Worm (Caenorhabditis elegans): Measurements from ENCODE around the gene rrc-1.

Gene rrc-1

ce11 chrX:9840864-9841263 is 9.8 kb upstream of the rrc-1 start:
- no peak for TF ChIP-seq unc-62 (GFP tag; optimal IDR thresholded peaks at IDR 0.05)

ce11 chrX:9837989-9838541 is 7.0 kb upstream of the rrc-1 start, which contains the start of gene ipla-2:
TSS of gene ipla-2 (minus strand) at chrX:9838039.
- TF ChIP-seq unc-62 (GFP tag; optimal IDR thresholded peaks at IDR 0.05) = no peak

ce11 chrX:9832370-9832769 is 1.3 kb upstream of the rrc-1 start:
- TF ChIP-seq unc-62 (GFP tag; optimal IDR thresholded peaks at IDR 0.05) = no peak

ce11 chrX:9822606-9823264 is 8.4 kb downstream of the rrc-1 start:
- no peak for TF ChIP-seq unc-62 (GFP tag; optimal IDR thresholded peaks at IDR 0.05)

- no peak for TF ChIP-seq unc-62 (GFP tag; optimal IDR thresholded peaks at IDR 0.05)
These were observed 8.9 kb downstream of the rrc-1 start, which contains the start of gene dpy-22 for ce11 chrX:9822173-9822572. TSS of gene dpy-22 (minus strand) at chrX:9822273.

- TF ChIP-seq unc-62 (GFP tag; optimal IDR thresholded peaks at IDR 0.05) = no peak
These were observed 16.8 kb downstream of the rrc-1 start for ce11 chrX:9814132-9814811.

ce11 chrX:9807377-9808048 is 23.6 kb downstream of the rrc-1 start, which contains the start of gene lgc-47:
TSS of gene lgc-47 (minus strand) at chrX:9807662.
- TF ChIP-seq unc-62 (GFP tag; optimal IDR thresholded peaks at IDR 0.05) = no peak

- TF ChIP-seq unc-62 (GFP tag; optimal IDR thresholded peaks at IDR 0.05) = no peak
These were observed 25.7 kb downstream of the rrc-1 start for ce11 chrX:9805426-9805825.

ce11 chrX:9804735-9805134 is 26.4 kb downstream of the rrc-1 start:
- TF ChIP-seq unc-62 (GFP tag; optimal IDR thresholded peaks at IDR 0.05) = no peak

ce11 chrX:9803603-9804002 is 27.5 kb downstream of the rrc-1 start:
- TF ChIP-seq unc-62 (GFP tag; optimal IDR thresholded peaks at IDR 0.05) = no peak

- TF ChIP-seq unc-62 (GFP tag; optimal IDR thresholded peaks at IDR 0.05) = no peak
These were observed 32.6 kb downstream of the rrc-1 start, which contains the start of gene F36G3.3 for ce11 chrX:9798530-9798929. TSS of gene F36G3.3 (plus strand) at chrX:9798835.

- no peak for TF ChIP-seq unc-62 (GFP tag; optimal IDR thresholded peaks at IDR 0.05)
These were observed 35.0 kb downstream of the rrc-1 start for ce11 chrX:9796063-9796462.

ce11 chrX:9795579-9795978 is 35.5 kb downstream of the rrc-1 start:
- no peak for TF ChIP-seq unc-62 (GFP tag; optimal IDR thresholded peaks at IDR 0.05)

ce11 chrX:9794173-9794572 is 36.9 kb downstream of the rrc-1 start, which contains the start of gene F36G3.2:
TSS of gene F36G3.2 (minus strand) at chrX:9794273.
- no peak for TF ChIP-seq unc-62 (GFP tag; optimal IDR thresholded peaks at IDR 0.05)

- no peak for TF ChIP-seq unc-62 (GFP tag; optimal IDR thresholded peaks at IDR 0.05)
These were observed 42.0 kb downstream of the rrc-1 start, which contains the start of gene F36G3.1 for ce11 chrX:9789110-9789509. TSS of gene F36G3.1 (minus strand) at chrX:9789210.

- no peak for TF ChIP-seq unc-62 (GFP tag; optimal IDR thresholded peaks at IDR 0.05)
These were observed 45.2 kb downstream of the rrc-1 start for ce11 chrX:9785865-9786264.

Data from whole organism, dauer.